Fruit fly (Drosophila melanogaster) whole organism, embryonic: ENCODE measurements around the gene tai.

ENCODE experiments used
- Blimp-1 ChIP-seq: fragments of 200-800 bp; sonication (Bioruptor generic); optimal IDR thresholded peaks from 3 replicates; lab custom pipeline; 2018; ENCODE audit warnings: missing biosample characterization, missing genetic modification characterization, mild to moderate bottlenecking, moderate library complexity, missing genetic modification reagents
- CG10147 ChIP-seq: fragments of 200-800 bp; sonication (Bioruptor generic); optimal IDR thresholded peaks from 2 replicates; lab custom pipeline; 2019; ENCODE audit warnings: missing biosample characterization, mild to moderate bottlenecking, missing genetic modification characterization, moderate library complexity
- CG10654 ChIP-seq: fragments of 200-800 bp; sonication (Bioruptor generic); optimal IDR thresholded peaks from 2 replicates; lab custom pipeline; 2016; ENCODE audit warnings: missing biosample characterization, missing genetic modification characterization
- CG12769 ChIP-seq: fragments of 200-800 bp; sonication (Bioruptor generic); optimal IDR thresholded peaks from 2 replicates; lab custom pipeline; 2019; ENCODE audit warnings: missing biosample characterization, mild to moderate bottlenecking, missing genetic modification characterization, moderate library complexity
- CG16779 ChIP-seq: fragments of 200-800 bp; sonication (Bioruptor generic); IDR thresholded peaks from 2 replicates; pipeline ENCODE4 v1.3.6; 2022; ENCODE audit warnings: missing biosample characterization, missing genetic modification characterization
- CG18262 ChIP-seq: fragments of 200-800 bp; optimal IDR thresholded peaks from 3 replicates; lab custom pipeline; 2019; ENCODE audit warnings: missing biosample characterization, mild to moderate bottlenecking, missing genetic modification characterization, moderate library complexity
- CG18599 ChIP-seq: fragments of 200-800 bp; sonication (Bioruptor generic); optimal IDR thresholded peaks from 3 replicates; lab custom pipeline; 2017; ENCODE audit warnings: missing biosample characterization, missing genetic modification characterization, mild to moderate bottlenecking, moderate library complexity, missing genetic modification reagents
- CG3163 ChIP-seq: fragments of 200-800 bp; sonication (Bioruptor generic); optimal IDR thresholded peaks from 3 replicates; lab custom pipeline; 2016; ENCODE audit warnings: missing biosample characterization, missing genetic modification characterization
- CG32772 ChIP-seq: fragments of 200-800 bp; sonication (Bioruptor generic); IDR thresholded peaks from 2 replicates; pipeline ENCODE4 v1.3.6; 2022; ENCODE audit warnings: missing biosample characterization, missing genetic modification characterization
- CG3281 ChIP-seq: fragments of 200-800 bp; sonication (Bioruptor generic); optimal IDR thresholded peaks from 3 replicates; lab custom pipeline; 2017; ENCODE audit warnings: missing biosample characterization, mild to moderate bottlenecking, missing genetic modification characterization
- CG4617 ChIP-seq: fragments of 200-800 bp; sonication (Bioruptor generic); optimal IDR thresholded peaks from 3 replicates; lab custom pipeline; 2016; ENCODE audit warnings: missing biosample characterization, missing genetic modification characterization, borderline replicate concordance
- CG4854 ChIP-seq: fragments of 200-800 bp; sonication (Bioruptor generic); optimal IDR thresholded peaks from 2 replicates; lab custom pipeline; 2016; ENCODE audit warnings: missing biosample characterization, missing genetic modification characterization, inconsistent platforms
- CG6654 ChIP-seq: fragments of 200-800 bp; sonication (Bioruptor generic); optimal IDR thresholded peaks from 2 replicates; lab custom pipeline; 2017; ENCODE audit warnings: missing biosample characterization, mild to moderate bottlenecking, missing genetic modification characterization
- CG8089 ChIP-seq: fragments of 200-800 bp; sonication (Bioruptor generic); optimal IDR thresholded peaks from 3 replicates; lab custom pipeline; 2016; ENCODE audit warnings: missing biosample characterization, missing genetic modification characterization
- CG8924 ChIP-seq: fragments of 200-800 bp; optimal IDR thresholded peaks from 3 replicates; lab custom pipeline; 2019; ENCODE audit warnings: missing biosample characterization, mild to moderate bottlenecking, missing genetic modification characterization, moderate library complexity
- CkIIα-i1 ChIP-seq: fragments of 200-800 bp; sonication (Bioruptor generic); IDR thresholded peaks from 2 replicates; pipeline ENCODE4 v1.3.6; 2022; ENCODE audit warnings: missing biosample characterization, missing genetic modification characterization
- Deaf1 ChIP-seq: fragments of 200-800 bp; optimal IDR thresholded peaks from 3 replicates; lab custom pipeline; 2019; ENCODE audit warnings: missing biosample characterization, mild to moderate bottlenecking, missing genetic modification characterization, moderate library complexity
- Drgx ChIP-seq: fragments of 200-800 bp; sonication (Bioruptor generic); IDR thresholded peaks from 2 replicates; pipeline ENCODE4 v1.3.6; 2022; ENCODE audit warnings: missing biosample characterization, missing genetic modification characterization
- Fer1 ChIP-seq: fragments of 200-800 bp; sonication (Bioruptor generic); optimal IDR thresholded peaks from 2 replicates; lab custom pipeline; 2017; ENCODE audit warnings: missing biosample characterization, mild to moderate bottlenecking, missing genetic modification characterization
- Hr78 ChIP-seq, 2 experiments: fragments of 200-800 bp in 1 of 2; fragments of >200 bp in 1 of 2; sonication (Bioruptor generic) in 1 of 2; optimal IDR thresholded peaks; 2 replicates each; lab custom pipeline; 2017 to 2019; ENCODE audit warnings: missing biosample characterization in 2 of 2, missing genetic modification characterization in 2 of 2, mild to moderate bottlenecking in 1 of 2, moderate library complexity in 1 of 2
- Max ChIP-seq: fragments of 200-800 bp; sonication (Bioruptor generic); optimal IDR thresholded peaks from 2 replicates; lab custom pipeline; 2016; ENCODE audit warnings: missing biosample characterization, mild to moderate bottlenecking, missing genetic modification characterization
- Nf-YB ChIP-seq: fragments of 200-800 bp; sonication (Bioruptor generic); optimal IDR thresholded peaks from 3 replicates; lab custom pipeline; 2019; ENCODE audit warnings: missing biosample characterization, mild to moderate bottlenecking, missing genetic modification characterization, moderate library complexity
- NfI ChIP-seq: fragments of 200-800 bp; sonication (Bioruptor generic); optimal IDR thresholded peaks from 3 replicates; lab custom pipeline; 2018; ENCODE audit warnings: missing biosample characterization, mild to moderate bottlenecking, missing genetic modification characterization, moderate library complexity
- Rx ChIP-seq: fragments of 200-800 bp; sonication (Bioruptor generic); IDR thresholded peaks from 2 replicates; pipeline ENCODE4 v1.3.6; 2022; ENCODE audit warnings: missing biosample characterization, missing genetic modification characterization
- Side ChIP-seq: fragments of 200-800 bp; sonication (Bioruptor generic); optimal IDR thresholded peaks from 2 replicates; lab custom pipeline; 2016; ENCODE audit warnings: missing biosample characterization, missing genetic modification characterization
- Stat92E ChIP-seq, 3 experiments: fragments of >200 bp in 2 of 3; fragments of 200-800 bp in 1 of 3; sonication (Bioruptor generic) in 1 of 3; optimal IDR thresholded peaks; 2 replicates each; lab custom pipeline; 2017 to 2019; ENCODE audit warnings: missing biosample characterization in 3 of 3, missing genetic modification characterization in 3 of 3, mild to moderate bottlenecking in 1 of 3, moderate library complexity in 1 of 3
- Trl ChIP-seq, 3 experiments: fragments of >200 bp in 2 of 3; fragments of 200-800 bp in 1 of 3; sonication (Bioruptor generic) in 1 of 3; optimal IDR thresholded peaks; 2 replicates in 1 of 3; 3 replicates in 2 of 3; lab custom pipeline; 2016 to 2017; ENCODE audit warnings: missing biosample characterization in 1 of 3, missing genetic modification characterization in 1 of 3
- Usf ChIP-seq: fragments of 200-800 bp; sonication (Bioruptor generic); optimal IDR thresholded peaks from 2 replicates; lab custom pipeline; 2017; ENCODE audit warnings: missing genotype, missing biosample characterization, missing genetic modification characterization
- crol ChIP-seq: fragments of 200-800 bp; sonication (Bioruptor generic); IDR thresholded peaks from 2 replicates; pipeline ENCODE4 v1.3.6; 2022; ENCODE audit warnings: missing biosample characterization, missing genetic modification characterization
- dysf ChIP-seq: fragments of 200-800 bp; sonication (Bioruptor generic); IDR thresholded peaks from 3 replicates; pipeline ENCODE4 v1.3.6; 2022; ENCODE audit warnings: missing biosample characterization, missing genetic modification characterization
- eve ChIP-seq, 2 experiments: fragments of >200 bp; optimal IDR thresholded peaks; 2 replicates each; lab custom pipeline; 2017; ENCODE audit warnings: missing biosample characterization in 2 of 2, missing genetic modification characterization in 2 of 2
- gcm2 ChIP-seq: fragments of 200-800 bp; sonication (Bioruptor generic); optimal IDR thresholded peaks from 2 replicates; lab custom pipeline; 2016; ENCODE audit warnings: missing biosample characterization, missing genetic modification characterization
- gsb ChIP-seq: fragments of 200-800 bp; sonication (Bioruptor generic); IDR thresholded peaks from 2 replicates; pipeline ENCODE4 v1.3.6; 2022; ENCODE audit warnings: missing biosample characterization, missing genetic modification characterization
- jumu ChIP-seq: fragments of 200-800 bp; sonication (Bioruptor generic); optimal IDR thresholded peaks from 3 replicates; lab custom pipeline; 2016; ENCODE audit warnings: missing biosample characterization, missing genetic modification characterization
- lov ChIP-seq, 2 experiments: fragments of 200-800 bp in 1 of 2; fragments of >200 bp in 1 of 2; sonication (Bioruptor generic) in 1 of 2; IDR thresholded peaks in 1 of 2; optimal IDR thresholded peaks in 1 of 2; 2 replicates in 1 of 2; 3 replicates in 1 of 2; pipeline versions ENCODE4 v1.3.6 to Lab custom; 2017 to 2022; ENCODE audit warnings: missing biosample characterization in 1 of 2, missing genetic modification characterization in 1 of 2
- nom ChIP-seq: fragments of 200-800 bp; sonication (Bioruptor generic); optimal IDR thresholded peaks from 2 replicates; lab custom pipeline; 2017; ENCODE audit warnings: missing biosample characterization, missing genetic modification characterization, mild to moderate bottlenecking, moderate library complexity, missing genetic modification reagents
- rib ChIP-seq: fragments of 200-800 bp; sonication (Bioruptor generic); IDR thresholded peaks from 2 replicates; pipeline ENCODE4 v1.3.6; 2022; ENCODE audit warnings: missing biosample characterization, missing genetic modification characterization
- sc ChIP-seq, 3 experiments: fragments of >200 bp in 2 of 3; fragments of 200-800 bp in 1 of 3; sonication (Bioruptor generic) in 1 of 3; optimal IDR thresholded peaks; 2 replicates in 2 of 3; 3 replicates in 1 of 3; lab custom pipeline; 2017; ENCODE audit warnings: mild to moderate bottlenecking in 1 of 3, missing biosample characterization in 1 of 3, missing genetic modification characterization in 1 of 3, missing genetic modification reagents in 1 of 3
- schlank ChIP-seq: fragments of 200-800 bp; sonication (Bioruptor generic); optimal IDR thresholded peaks from 2 replicates; lab custom pipeline; 2018; ENCODE audit warnings: missing biosample characterization, mild to moderate bottlenecking, missing genetic modification characterization
- sd ChIP-seq: fragments of 200-800 bp; sonication (Bioruptor generic); optimal IDR thresholded peaks from 3 replicates; lab custom pipeline; 2018; ENCODE audit warnings: missing biosample characterization, mild to moderate bottlenecking, missing genetic modification characterization, moderate library complexity
- sens-2 ChIP-seq: fragments of 200-800 bp; sonication (Bioruptor generic); IDR thresholded peaks from 2 replicates; pipeline ENCODE4 v1.3.6; 2022; ENCODE audit warnings: missing biosample characterization, missing genetic modification characterization
- slbo ChIP-seq: fragments of 200-800 bp; sonication (Bioruptor generic); IDR thresholded peaks from 2 replicates; pipeline ENCODE4 v1.3.6; 2022; ENCODE audit warnings: missing biosample characterization, missing genetic modification characterization
- so ChIP-seq: fragments of 200-800 bp; sonication (Bioruptor generic); IDR thresholded peaks from 3 replicates; pipeline ENCODE4 v1.3.6; 2022; ENCODE audit warnings: missing biosample characterization, missing genetic modification characterization
- sqz ChIP-seq: fragments of 200-800 bp; sonication (Bioruptor generic); optimal IDR thresholded peaks from 3 replicates; lab custom pipeline; 2018; ENCODE audit warnings: missing biosample characterization, mild to moderate bottlenecking, missing genetic modification characterization
- vvl ChIP-seq: fragments of 200-800 bp; sonication (Bioruptor generic); IDR thresholded peaks from 2 replicates; pipeline ENCODE4 v1.3.6; 2022; ENCODE audit warnings: missing biosample characterization, missing genetic modification characterization
- zen ChIP-seq: fragments of 200-800 bp; sonication (Bioruptor generic); optimal IDR thresholded peaks from 3 replicates; lab custom pipeline; 2018; ENCODE audit warnings: missing biosample characterization, mild to moderate bottlenecking, missing genetic modification characterization, moderate library complexity

tai gene

dm6 chr2L:9224364-9225019 lies 57.9 kb downstream of the tai start (continued):
- peak; percentile 9 for TF ChIP-seq CG18599 (GFP tag; lab: Kevin White, UChicago)
- TF ChIP-seq CG16779 (GFP tag; lab: Robert Waterston, UW): peak; percentile 71
- peak; percentile 91 for TF ChIP-seq nom (GFP tag; lab: Kevin White, UChicago)
- TF ChIP-seq CG4854 (GFP tag; lab: Kevin White, UChicago): no peak
- TF ChIP-seq CG10147 (GFP tag; lab: Kevin White, UChicago): no peak
- no peak for TF ChIP-seq CG3163 (GFP tag; lab: Kevin White, UChicago)
- TF ChIP-seq Rx (GFP tag; lab: Robert Waterston, UW): peak; percentile 71
- no peak for TF ChIP-seq sens-2 (GFP tag; lab: Robert Waterston, UW)
- TF ChIP-seq CG18262 (tag; lab: Kevin White, UChicago): no peak
- no peak for TF ChIP-seq NfI (GFP tag; lab: Kevin White, UChicago)
- no peak for TF ChIP-seq CG3281 (GFP tag; lab: Kevin White, UChicago)
- no peak for TF ChIP-seq Nf-YB
- TF ChIP-seq CkIIα-i1 (GFP tag; lab: Robert Waterston, UW): no peak
- TF ChIP-seq CG8924: no peak
- no peak for TF ChIP-seq Hr78 (GFP tag; optimal IDR thresholded peaks at IDR 0.05; lab: Kevin White, UChicago)
- TF ChIP-seq lov (optimal IDR thresholded peaks at IDR 0.05; lab: Kevin White, UChicago): no peak
- no peak for TF ChIP-seq lov (GFP tag; IDR thresholded peaks at IDR 0.05; lab: Robert Waterston, UW)
- TF ChIP-seq Deaf1 (tag; lab: Kevin White, UChicago): no peak
- TF ChIP-seq CG4617 (GFP tag; lab: Kevin White, UChicago): no peak

dm6 chr2L:9225378-9225777 lies 58.8 kb downstream of the tai start:
- no peak for TF ChIP-seq Stat92E (GFP tag; optimal IDR thresholded peaks at IDR 0.05; lab: Kevin White, UChicago)
- peak; percentile 53 for TF ChIP-seq vvl
- no peak for TF ChIP-seq Max (GFP tag; lab: Kevin White, UChicago)
- no peak for TF ChIP-seq CG32772
- TF ChIP-seq slbo (GFP tag; lab: Robert Waterston, UW): no peak
- TF ChIP-seq gsb (GFP tag; lab: Robert Waterston, UW): no peak
- peak; percentile 88 for TF ChIP-seq CG6654
- TF ChIP-seq CG16779 (GFP tag; lab: Robert Waterston, UW): no peak
- TF ChIP-seq crol: peak; percentile 35; the same call in 1 of the 2 replicates
- TF ChIP-seq Drgx: 0 out of 2 replicates have a peak, but pooled peaks have one; percentile 8

DNA sequence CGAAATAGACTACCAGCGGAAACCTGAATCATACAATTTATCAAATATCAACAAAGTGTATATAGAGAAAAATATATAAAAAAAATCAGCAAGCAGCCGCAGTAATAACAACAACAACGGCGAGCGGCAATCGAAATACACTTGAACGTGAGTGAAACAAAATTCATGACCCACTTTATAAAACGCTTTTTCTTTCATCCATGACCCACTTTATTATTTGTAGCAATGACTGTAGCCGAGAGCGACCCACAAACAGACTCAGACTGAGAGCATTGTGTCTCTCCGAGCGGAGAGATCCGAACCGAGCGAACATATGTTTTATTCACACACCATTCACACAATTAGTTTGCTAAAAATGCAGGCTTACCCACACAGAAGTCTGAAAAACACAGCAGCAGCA lies 63.1 kb downstream of the tai start:
- peak; percentile 47 for TF ChIP-seq CG12769 (tag; lab: Kevin White, UChicago)
- TF ChIP-seq Usf (GFP tag; lab: Kevin White, UChicago): no peak
- TF ChIP-seq CG10654 (GFP tag; lab: Kevin White, UChicago): no peak
- no peak for TF ChIP-seq CG8089 (GFP tag; lab: Kevin White, UChicago)
- TF ChIP-seq zen (tag; lab: Kevin White, UChicago): no peak
- TF ChIP-seq sd (tag; lab: Kevin White, UChicago): peak; percentile 1
- peak; percentile 25 for TF ChIP-seq Fer1 (GFP tag; lab: Kevin White, UChicago)
- TF ChIP-seq so (GFP tag; lab: Robert Waterston, UW): peak; percentile 23; the same call in 1 of the 3 replicates
- TF ChIP-seq dysf (GFP tag; lab: Robert Waterston, UW): no peak
- no peak for TF ChIP-seq sc (optimal IDR thresholded peaks at IDR 0.05; lab: Kevin White, UChicago)
- TF ChIP-seq sc (GFP tag; optimal IDR thresholded peaks at IDR 0.05; lab: Kevin White, UChicago): no peak
- no peak for TF ChIP-seq Side (GFP tag; lab: Kevin White, UChicago)
- TF ChIP-seq jumu (GFP tag; lab: Kevin White, UChicago): no peak
- peak; percentile 57 for TF ChIP-seq Blimp-1
- TF ChIP-seq rib (GFP tag; lab: Robert Waterston, UW): 0 out of 2 replicates have a peak, but pooled peaks have one; percentile 28
- TF ChIP-seq CG4854 (GFP tag; lab: Kevin White, UChicago): no peak
- peak; percentile 48 to 55 for TF ChIP-seq Trl (optimal IDR thresholded peaks at IDR 0.05; lab: Kevin White, UChicago)
- TF ChIP-seq Trl (GFP tag; optimal IDR thresholded peaks at IDR 0.05; lab: Kevin White, UChicago): no peak
- TF ChIP-seq eve (GFP tag; optimal IDR thresholded peaks at IDR 0.05; lab: Kevin White, UChicago): no peak
- no peak for TF ChIP-seq gcm2
- TF ChIP-seq sqz (GFP tag; lab: Kevin White, UChicago): peak; percentile 32
- no peak for TF ChIP-seq schlank (tag; lab: Kevin White, UChicago)
